Worm (Caenorhabditis elegans) whole organism, young adult: ENCODE measurements around the gene F44E5.1.

Source experiments
- ama-1 ChIP-seq, 3 experiments: fragments of 150-350 bp in 1 of 3; sonication (generic microtip) in 2 of 3; optimal IDR thresholded peaks; 2 replicates each; lab custom pipeline; 2014 to 2018; ENCODE audit warnings: missing biosample characterization in 2 of 3, missing genetic modification characterization in 2 of 3, missing genetic modification reagents in 2 of 3
- dpl-1 ChIP-seq: fragments of 150-350 bp; optimal IDR thresholded peaks from 2 replicates; lab custom pipeline; 2014; ENCODE audit warnings: missing biosample characterization, missing genetic modification reagents, missing genetic modification characterization
- pha-4 ChIP-seq: fragments of 150-350 bp; sonication (generic microtip); optimal IDR thresholded peaks from 2 replicates; lab custom pipeline; 2014; ENCODE audit warnings: missing biosample characterization, missing genetic modification reagents, missing genetic modification characterization
- xnd-1 ChIP-seq: sonication (generic microtip); optimal IDR thresholded peaks from 2 replicates; lab custom pipeline; 2016; ENCODE audit warnings: missing genotype, missing genetic modification reagents, missing genetic modification characterization, missing compliant biosample characterization

DNA sequence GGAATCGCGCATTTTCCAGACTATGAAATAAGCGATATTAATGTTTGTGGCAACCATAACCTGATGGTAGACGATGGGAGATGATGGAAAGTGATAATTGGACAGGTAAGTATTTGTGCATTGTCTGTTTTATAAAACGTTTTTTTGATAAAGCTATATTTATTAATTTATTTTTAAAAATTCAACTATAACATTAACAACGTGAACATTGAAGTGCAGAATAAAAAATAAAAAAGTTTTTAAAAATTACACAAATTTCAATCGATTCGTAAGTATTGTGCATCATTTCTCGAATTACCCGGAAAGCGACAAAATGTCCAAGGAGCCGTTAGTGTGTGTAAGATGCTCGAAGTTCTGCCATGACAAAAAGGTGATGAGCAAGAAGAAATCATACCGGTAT, 31.9 kb upstream of the F44E5.1 start, which contains the start of gene jmjd-1.1:
- no peak for TF ChIP-seq dpl-1 (GFP tag; lab: Kevin White, UChicago)
- TF ChIP-seq ama-1 (optimal IDR thresholded peaks at IDR 0.05; lab: Kevin White, UChicago) = no peak
- no peak for TF ChIP-seq ama-1 (GFP tag; optimal IDR thresholded peaks at IDR 0.05; lab: Kevin White, UChicago)
- no peak for TF ChIP-seq xnd-1 (tag; lab: Kevin White, UChicago)
- TF ChIP-seq pha-4 (tag; lab: Kevin White, UChicago) = no peak
